Worm (Caenorhabditis elegans) whole organism, L1 larva: Measurements from ENCODE around the gene C03H12.1.
A peak's percentile ranks its signal among the peaks of the same experiment; 100 is the strongest.

Experiments
- C16A3.4 ChIP-seq: fragments of 150-350 bp; optimal IDR thresholded peaks from 2 replicates; lab custom pipeline; 2014; ENCODE audit warnings: missing biosample characterization, missing genetic modification characterization
- aly-2 ChIP-seq: fragments of 150-350 bp; optimal IDR thresholded peaks from 2 replicates; lab custom pipeline; 2014; ENCODE audit warnings: missing biosample characterization, missing genetic modification characterization
- ama-1 ChIP-seq: fragments of 150-350 bp; optimal IDR thresholded peaks from 2 replicates; lab custom pipeline; 2014
- blmp-1 ChIP-seq: fragments of 150-350 bp; optimal IDR thresholded peaks from 2 replicates; lab custom pipeline; 2014; ENCODE audit warnings: missing biosample characterization, missing genetic modification characterization
- ceh-82 ChIP-seq, 3 experiments: fragments of 150-350 bp in 1 of 3; sonication (generic microtip) in 2 of 3; optimal IDR thresholded peaks; 2 replicates each; lab custom pipeline; 2014 to 2017; ENCODE audit warnings: missing biosample characterization in 3 of 3, missing genetic modification characterization in 3 of 3
- ceh-88 ChIP-seq: fragments of 200-800 bp; sonication (Bioruptor generic); IDR thresholded peaks from 2 replicates; pipeline ENCODE4 v1.3.6; 2022; ENCODE audit warnings: missing genetic modification characterization, missing compliant biosample characterization
- ces-1 ChIP-seq: fragments of 150-350 bp; optimal IDR thresholded peaks from 2 replicates; lab custom pipeline; 2014; ENCODE audit warnings: missing biosample characterization, missing genetic modification reagents, missing genetic modification characterization
- dpl-1 ChIP-seq, 3 experiments: fragments of 150-350 bp in 2 of 3; sonication (generic microtip) in 1 of 3; optimal IDR thresholded peaks; 2 replicates each; lab custom pipeline; 2014 to 2017; ENCODE audit warnings: missing biosample characterization in 3 of 3, missing genetic modification characterization in 3 of 3, missing genetic modification reagents in 3 of 3
- dsc-1 ChIP-seq: sonication (generic microtip); optimal IDR thresholded peaks from 2 replicates; lab custom pipeline; 2016; ENCODE audit warnings: mild to moderate bottlenecking, missing genetic modification characterization, missing compliant biosample characterization
- efl-3 ChIP-seq: fragments of 200-800 bp; sonication (Bioruptor generic); optimal IDR thresholded peaks from 2 replicates; lab custom pipeline; 2018; ENCODE audit warnings: mild to moderate bottlenecking, missing genetic modification characterization, missing compliant biosample characterization
- egl-27 ChIP-seq, 2 experiments: fragments of 150-350 bp in 1 of 2; sonication (generic microtip); optimal IDR thresholded peaks; 3 replicates each; lab custom pipeline; 2017 to 2018; ENCODE audit warnings: missing biosample characterization in 2 of 2, missing genetic modification characterization in 2 of 2, missing genetic modification reagents in 2 of 2
- elt-3 ChIP-seq, 6 experiments: fragments of 150-350 bp in 1 of 6; sonication (generic microtip); optimal IDR thresholded peaks; 2 replicates each; lab custom pipeline; 2017 to 2018; ENCODE audit warnings: missing biosample characterization in 6 of 6, missing genetic modification characterization in 6 of 6, inconsistent platforms in 1 of 6
- ets-5 ChIP-seq: fragments of 200-800 bp; sonication (Bioruptor generic); IDR thresholded peaks from 2 replicates; pipeline ENCODE4 v1.3.6; 2022; ENCODE audit warnings: missing genetic modification characterization, missing compliant biosample characterization
- fkh-4 ChIP-seq: sonication (generic microtip); optimal IDR thresholded peaks from 2 replicates; lab custom pipeline; 2016; ENCODE audit warnings: missing compliant biosample characterization, missing genetic modification characterization, borderline replicate concordance
- fkh-8 ChIP-seq: sonication (generic microtip); optimal IDR thresholded peaks from 2 replicates; lab custom pipeline; 2016; ENCODE audit warnings: mild to moderate bottlenecking, missing genetic modification characterization, missing compliant biosample characterization
- fos-1 ChIP-seq: fragments of 150-350 bp; optimal IDR thresholded peaks from 2 replicates; lab custom pipeline; 2014; ENCODE audit warnings: missing biosample characterization, missing genetic modification characterization
- grh-1 ChIP-seq: fragments of 200-800 bp; sonication (Bioruptor generic); IDR thresholded peaks from 2 replicates; pipeline ENCODE4 v1.3.6; 2022; ENCODE audit warnings: missing genetic modification reagents, missing genetic modification characterization, missing compliant biosample characterization
- hlh-17 ChIP-seq: fragments of 200-800 bp; sonication (Bioruptor generic); optimal IDR thresholded peaks from 2 replicates; lab custom pipeline; 2018; ENCODE audit warnings: missing genetic modification characterization, mild to moderate bottlenecking, missing compliant biosample characterization, moderate library complexity, borderline replicate concordance
- irx-1 ChIP-seq: sonication (generic microtip); optimal IDR thresholded peaks from 2 replicates; lab custom pipeline; 2016; ENCODE audit warnings: missing genetic modification characterization, missing compliant biosample characterization
- isw-1 ChIP-seq: fragments of 200-800 bp; sonication (Bioruptor generic); IDR thresholded peaks from 2 replicates; pipeline ENCODE4 v1.3.6; 2022; ENCODE audit warnings: missing genetic modification characterization, missing compliant biosample characterization
- jun-1 ChIP-seq: fragments of 150-350 bp; optimal IDR thresholded peaks from 2 replicates; lab custom pipeline; 2014; ENCODE audit warnings: missing biosample characterization, missing genetic modification reagents, missing genetic modification characterization
- lin-13 ChIP-seq: fragments of 150-350 bp; optimal IDR thresholded peaks from 2 replicates; lab custom pipeline; 2014; ENCODE audit warnings: missing biosample characterization, missing genetic modification reagents, missing genetic modification characterization
- lin-14 ChIP-seq: fragments of 200-800 bp; sonication (Bioruptor generic); optimal IDR thresholded peaks from 2 replicates; lab custom pipeline; 2018; ENCODE audit warnings: mild to moderate bottlenecking, missing genetic modification characterization, moderate library complexity, missing compliant biosample characterization
- lin-15B ChIP-seq: fragments of 150-350 bp; sonication (generic microtip); optimal IDR thresholded peaks from 3 replicates; lab custom pipeline; 2014; ENCODE audit warnings: missing biosample characterization, missing genetic modification characterization
- lin-35 ChIP-seq, 2 experiments: fragments of 150-350 bp; optimal IDR thresholded peaks; 2 replicates each; lab custom pipeline; 2014; ENCODE audit warnings: missing biosample characterization in 2 of 2, missing genetic modification characterization in 2 of 2, missing genetic modification reagents in 2 of 2
- lin-39 ChIP-seq: fragments of 150-350 bp; optimal IDR thresholded peaks from 2 replicates; lab custom pipeline; 2014; ENCODE audit warnings: missing biosample characterization, missing genetic modification reagents, missing genetic modification characterization
- lir-3 ChIP-seq: sonication (generic microtip); optimal IDR thresholded peaks from 2 replicates; lab custom pipeline; 2016; ENCODE audit warnings: mild to moderate bottlenecking, missing genetic modification characterization, moderate library complexity, missing compliant biosample characterization; ENCODE audit not compliant: poor library complexity
- lsy-2 ChIP-seq, 2 experiments: fragments of 150-350 bp; optimal IDR thresholded peaks; 2 replicates each; lab custom pipeline; 2014; ENCODE audit warnings: missing biosample characterization in 2 of 2, missing genetic modification characterization in 2 of 2
- mef-2 ChIP-seq: fragments of 150-350 bp; optimal IDR thresholded peaks from 2 replicates; lab custom pipeline; 2014; ENCODE audit warnings: missing biosample characterization, missing genetic modification characterization
- mep-1 ChIP-seq: fragments of 150-350 bp; optimal IDR thresholded peaks from 2 replicates; lab custom pipeline; 2014; ENCODE audit warnings: missing biosample characterization, missing genetic modification characterization
- nhr-11 ChIP-seq: fragments of 150-350 bp; optimal IDR thresholded peaks from 2 replicates; lab custom pipeline; 2014; ENCODE audit warnings: missing biosample characterization, missing genetic modification characterization
- nhr-20 ChIP-seq: sonication (generic microtip); optimal IDR thresholded peaks from 2 replicates; lab custom pipeline; 2016; ENCODE audit warnings: mild to moderate bottlenecking, missing genetic modification characterization, missing compliant biosample characterization
- nhr-28 ChIP-seq: fragments of 150-350 bp; optimal IDR thresholded peaks from 2 replicates; lab custom pipeline; 2014; ENCODE audit warnings: missing biosample characterization, missing genetic modification characterization
- nhr-71 ChIP-seq: sonication (generic microtip); optimal IDR thresholded peaks from 2 replicates; lab custom pipeline; 2016; ENCODE audit warnings: mild to moderate bottlenecking, missing genetic modification characterization, moderate library complexity, missing compliant biosample characterization
- nhr-77 ChIP-seq: fragments of 150-350 bp; optimal IDR thresholded peaks from 2 replicates; lab custom pipeline; 2014; ENCODE audit warnings: missing biosample characterization, missing genetic modification characterization
- nhr-85 ChIP-seq: sonication (generic microtip); peaks from one replicate; lab custom pipeline; 2016; ENCODE audit warnings: missing genetic modification characterization, inconsistent platforms, missing compliant biosample characterization
- nhr-90 ChIP-seq: sonication (generic microtip); optimal IDR thresholded peaks from 2 replicates; lab custom pipeline; 2016; ENCODE audit warnings: mild to moderate bottlenecking, missing genetic modification characterization, missing compliant biosample characterization; ENCODE audit not compliant: poor library complexity
- pag-3 ChIP-seq: sonication (generic microtip); optimal IDR thresholded peaks from 2 replicates; lab custom pipeline; 2017; ENCODE audit warnings: missing genetic modification characterization, mild to moderate bottlenecking, missing compliant biosample characterization, antibody characterized with exemption, borderline replicate concordance; ENCODE audit not compliant: insufficient read depth
- pax-3 ChIP-seq: fragments of 200-800 bp; sonication (Bioruptor generic); optimal IDR thresholded peaks from 2 replicates; lab custom pipeline; 2018; ENCODE audit warnings: mild to moderate bottlenecking, missing genetic modification characterization, moderate library complexity, missing compliant biosample characterization
- pqm-1 ChIP-seq: sonication (generic microtip); optimal IDR thresholded peaks from 3 replicates; lab custom pipeline; 2017; ENCODE audit warnings: missing biosample characterization, missing genetic modification characterization
- rnt-1 ChIP-seq: sonication (generic microtip); optimal IDR thresholded peaks from 2 replicates; lab custom pipeline; 2016; ENCODE audit warnings: mild to moderate bottlenecking, missing genetic modification characterization, moderate library complexity, missing compliant biosample characterization
- snpc-4 ChIP-seq: fragments of 150-350 bp; optimal IDR thresholded peaks from 2 replicates; lab custom pipeline; 2014; ENCODE audit warnings: missing biosample characterization, missing genetic modification characterization
- snu-23 ChIP-seq: sonication (generic microtip); optimal IDR thresholded peaks from 2 replicates; lab custom pipeline; 2016; ENCODE audit warnings: missing genetic modification characterization, missing compliant biosample characterization
- sup-37 ChIP-seq: fragments of 200-800 bp; sonication (Bioruptor generic); optimal IDR thresholded peaks from 2 replicates; lab custom pipeline; 2018; ENCODE audit warnings: mild to moderate bottlenecking, missing genetic modification characterization, missing compliant biosample characterization
- tbx-2 ChIP-seq: sonication (generic microtip); optimal IDR thresholded peaks from 2 replicates; lab custom pipeline; 2016; ENCODE audit warnings: missing genetic modification characterization, missing compliant biosample characterization
- unc-30 ChIP-seq: sonication (generic microtip); optimal IDR thresholded peaks from 2 replicates; lab custom pipeline; 2017; ENCODE audit warnings: missing biosample characterization, missing genetic modification characterization
- unc-62 ChIP-seq: fragments of 150-350 bp; optimal IDR thresholded peaks from 2 replicates; lab custom pipeline; 2014; ENCODE audit warnings: missing biosample characterization, missing genetic modification reagents, missing genetic modification characterization
- unc-98 ChIP-seq: fragments of 200-800 bp; sonication (Bioruptor generic); IDR thresholded peaks from 2 replicates; pipeline ENCODE4 v1.3.6; 2022; ENCODE audit warnings: missing genetic modification characterization, missing compliant biosample characterization
- vab-15 ChIP-seq: sonication (generic microtip); optimal IDR thresholded peaks from 2 replicates; lab custom pipeline; 2017; ENCODE audit warnings: missing genotype, mild to moderate bottlenecking, missing genetic modification characterization, missing compliant biosample characterization
- xbp-1 ChIP-seq: sonication (generic microtip); optimal IDR thresholded peaks from 2 replicates; lab custom pipeline; 2016; ENCODE audit warnings: missing genetic modification characterization, missing compliant biosample characterization
- ztf-11 ChIP-seq, 2 experiments: sonication (generic microtip); optimal IDR thresholded peaks; 2 replicates each; lab custom pipeline; 2016 to 2017; ENCODE audit warnings: missing genetic modification characterization in 2 of 2, missing biosample characterization in 1 of 2, missing compliant biosample characterization in 1 of 2
- ztf-4 ChIP-seq: fragments of 150-350 bp; optimal IDR thresholded peaks from 2 replicates; lab custom pipeline; 2014; ENCODE audit warnings: missing biosample characterization, missing genetic modification characterization

Gene C03H12.1

DNA sequence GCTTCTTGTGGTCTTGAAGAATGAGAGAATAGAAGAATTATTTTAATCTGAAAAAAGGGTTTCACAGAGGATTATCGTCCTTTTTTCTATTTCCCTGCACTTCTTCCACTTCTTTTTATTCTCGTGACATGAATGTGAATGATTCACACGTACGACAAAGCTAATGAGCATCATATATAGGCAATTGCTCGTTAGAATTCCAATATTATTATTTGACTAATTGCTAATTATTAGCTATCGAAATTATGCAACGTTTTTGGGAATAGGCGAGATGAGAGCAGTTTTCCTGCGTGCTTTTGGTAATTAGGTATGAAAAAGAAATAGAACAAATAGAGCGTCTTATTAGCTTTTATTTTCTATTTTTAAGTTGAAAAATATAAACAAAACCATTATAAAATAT, 31.5 kb upstream of the C03H12.1 start (continued):
- no peak for TF ChIP-seq pag-3 (tag; lab: Kevin White, UChicago)
- TF ChIP-seq ztf-4 (tag; lab: Kevin White, UChicago): no peak
- no peak for TF ChIP-seq snu-23 (GFP tag; lab: Kevin White, UChicago)
- TF ChIP-seq pax-3: peak; percentile 23
- TF ChIP-seq aly-2: no peak
- TF ChIP-seq lin-39: no peak
- TF ChIP-seq nhr-71 (tag; lab: Kevin White, UChicago): peak; percentile 40
- TF ChIP-seq rnt-1 (tag; lab: Kevin White, UChicago): no peak
- TF ChIP-seq lir-3: no peak
- no peak for TF ChIP-seq fos-1 (tag; lab: Kevin White, UChicago)
- no peak for TF ChIP-seq grh-1 (GFP tag; lab: Robert Waterston, UW)
- no peak for TF ChIP-seq ces-1 (GFP tag; lab: Kevin White, UChicago)
- TF ChIP-seq nhr-77 (tag; lab: Kevin White, UChicago): no peak
- no peak for TF ChIP-seq unc-30
- TF ChIP-seq fkh-8: peak; percentile 39
- no peak for TF ChIP-seq lin-35 (GFP tag; optimal IDR thresholded peaks at IDR 0.05; lab: Kevin White, UChicago)
- TF ChIP-seq nhr-20 (tag; lab: Kevin White, UChicago): no peak
- TF ChIP-seq jun-1 (tag; lab: Kevin White, UChicago): no peak
- TF ChIP-seq egl-27 (tag; optimal IDR thresholded peaks at IDR 0.05; lab: Kevin White, UChicago): no peak
- no peak for TF ChIP-seq C16A3.4
- no peak for TF ChIP-seq nhr-28 (tag; lab: Kevin White, UChicago)
- TF ChIP-seq dpl-1 (GFP tag; optimal IDR thresholded peaks at IDR 0.05; lab: Kevin White, UChicago): no peak

- TF ChIP-seq hlh-17: no peak
- no peak for TF ChIP-seq C16A3.4
- no peak for TF ChIP-seq sup-37
- TF ChIP-seq isw-1 (GFP tag; lab: Robert Waterston, UW): no peak
- TF ChIP-seq ceh-82 (tag; optimal IDR thresholded peaks at IDR 0.05; lab: Kevin White, UChicago): peak in 1 of 3 experiments; percentile 42
- TF ChIP-seq tbx-2 (tag; lab: Kevin White, UChicago): peak; percentile 28
- TF ChIP-seq dpl-1 (GFP tag; optimal IDR thresholded peaks at IDR 0.05; lab: Kevin White, UChicago): no peak
- no peak for TF ChIP-seq ama-1 (lab: Kevin White, UChicago)
- no peak for TF ChIP-seq fkh-4 (tag; lab: Kevin White, UChicago)
- TF ChIP-seq snpc-4 (tag; lab: Kevin White, UChicago): no peak
- no peak for TF ChIP-seq ets-5
- peak; percentile 12 for TF ChIP-seq fkh-8
- TF ChIP-seq lsy-2 (tag; optimal IDR thresholded peaks at IDR 0.05; lab: Kevin White, UChicago): peak in 1 of 2 experiments; percentile 13
- TF ChIP-seq ceh-88 (GFP tag; lab: Robert Waterston, UW): no peak
- no peak for TF ChIP-seq efl-3 (GFP tag; lab: Kevin White, UChicago)
- TF ChIP-seq pqm-1: no peak
- TF ChIP-seq unc-98 (GFP tag; lab: Robert Waterston, UW): no peak
- no peak for TF ChIP-seq xbp-1 (tag; lab: Kevin White, UChicago)
- TF ChIP-seq pax-3: no peak
- TF ChIP-seq lin-39: no peak
- TF ChIP-seq lin-13: no peak
- no peak for TF ChIP-seq nhr-90 (tag; lab: Kevin White, UChicago)
- no peak for TF ChIP-seq lin-15B
- TF ChIP-seq mep-1: peak; percentile 0
- no peak for TF ChIP-seq nhr-28 (tag; lab: Kevin White, UChicago)
- no peak for TF ChIP-seq mef-2
- no peak for TF ChIP-seq nhr-11 (tag; lab: Kevin White, UChicago)
- no peak for TF ChIP-seq nhr-85
- TF ChIP-seq grh-1 (GFP tag; lab: Robert Waterston, UW): no peak
- no peak for TF ChIP-seq irx-1 (tag; lab: Kevin White, UChicago)
- peak; percentile 31 for TF ChIP-seq dsc-1
- no peak for TF ChIP-seq vab-15
- no peak for TF ChIP-seq blmp-1
- TF ChIP-seq ztf-11 (tag; optimal IDR thresholded peaks at IDR 0.05; lab: Kevin White, UChicago): no peak
- TF ChIP-seq elt-3 (tag; optimal IDR thresholded peaks at IDR 0.05; lab: Kevin White, UChicago): no peak
- TF ChIP-seq lin-14 (GFP tag; lab: Kevin White, UChicago): peak; percentile 65
- TF ChIP-seq unc-62 (GFP tag; lab: Kevin White, UChicago): no peak
Observed at ce11 chrX:15659561-15659960, 29.7 kb upstream of the C03H12.1 start.
